Fruit fly (Drosophila melanogaster): ENCODE data around the gene mub.

Gene mub

DNA sequence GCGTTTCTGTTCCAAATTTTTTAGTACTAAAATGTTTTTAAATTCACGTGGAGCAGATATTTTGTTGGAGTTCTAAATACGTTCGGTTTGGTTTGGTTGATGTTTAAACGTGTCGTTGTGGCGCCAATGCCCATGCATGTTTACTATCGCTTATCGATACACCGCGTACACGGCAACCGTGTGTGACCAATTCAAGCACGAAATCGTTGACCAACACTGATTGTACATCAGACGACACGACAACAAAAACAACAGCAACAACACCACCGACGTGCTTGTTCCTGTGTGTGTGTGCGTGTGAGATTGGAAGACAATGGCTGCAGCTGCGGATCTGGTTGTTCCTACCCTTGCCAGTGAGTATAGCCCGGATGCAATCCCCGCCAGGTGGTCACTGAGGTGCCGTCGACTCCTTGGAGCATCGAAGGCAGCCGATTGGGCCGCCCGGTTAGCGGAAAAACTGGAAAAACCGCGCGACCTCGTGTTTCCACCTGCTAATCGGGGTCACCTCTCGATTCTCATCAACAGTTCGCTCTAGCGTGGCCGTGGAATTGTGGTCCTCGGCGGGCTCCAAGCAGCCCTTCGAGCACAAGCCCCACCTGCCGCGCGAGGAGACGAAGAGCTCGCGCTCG is 19.7 kb upstream of the mub start, which contains the start of gene eIF2A (continued):
- TF ChIP-seq nerfin-1 (tag; optimal IDR thresholded peaks at IDR 0.05) (peak; percentile 34), rib (GFP tag; IDR thresholded peaks at IDR 0.05) (peak; percentile 60; the same call in 1 of the 2 replicates), CG7839 (tag; optimal IDR thresholded peaks at IDR 0.05) (peak; percentile 25), CG2116 (GFP tag; optimal IDR thresholded peaks at IDR 0.05) (peak; percentile 100), CG3995 (GFP tag; optimal IDR thresholded peaks at IDR 0.05) (peak; percentile 11), CG2120 (GFP tag; optimal IDR thresholded peaks at IDR 0.05) (peak; percentile 80), Optix (GFP tag; IDR thresholded peaks at IDR 0.05) (peak; percentile 40; the same call in 1 of the 3 replicates), Doc2 (GFP tag; IDR thresholded peaks at IDR 0.05) (no peak), Opbp (GFP tag; IDR thresholded peaks at IDR 0.05; ENCODE audit: partially characterized antibody) (peak; percentile 88), klu (GFP tag; IDR thresholded peaks at IDR 0.05) (no peak), CG11398 (GFP tag; optimal IDR thresholded peaks at IDR 0.05) (peak; percentile 73), Dad (GFP tag; optimal IDR thresholded peaks at IDR 0.05) (peak; percentile 66), lab (GFP tag; optimal IDR thresholded peaks at IDR 0.05) (no peak), btn (GFP tag; optimal IDR thresholded peaks at IDR 0.05) (no peak), CG10565 (GFP tag; optimal IDR thresholded peaks at IDR 0.05) (no peak), Abd-B (GFP tag; optimal IDR thresholded peaks at IDR 0.05) (no peak), HLH54F (GFP tag; optimal IDR thresholded peaks at IDR 0.05) (peak; percentile 77), Stat92E (GFP tag; optimal IDR thresholded peaks at IDR 0.05) (no peak), NC2β (GFP tag; optimal IDR thresholded peaks at IDR 0.05) (peak; percentile 66), CG17802 (tag; optimal IDR thresholded peaks at IDR 0.05) (peak; percentile 17), CG18599 (GFP tag; optimal IDR thresholded peaks at IDR 0.05) (no peak), CG10979 (tag; optimal IDR thresholded peaks at IDR 0.05) (peak; percentile 44), Atf6 (GFP tag; IDR thresholded peaks at IDR 0.05) (peak; percentile 68; the same call in 1 of the 2 replicates), MESR4 (GFP tag; optimal IDR thresholded peaks at IDR 0.05) (peak; percentile 99), sr (GFP tag; IDR thresholded peaks at IDR 0.05) (no peak; the same call in 2 of the 3 replicates), lov (optimal IDR thresholded peaks at IDR 0.05) (no peak), lov (GFP tag; IDR thresholded peaks at IDR 0.05) (peak; percentile 73; the same call in 1 of the 3 replicates), bowl (GFP tag; IDR thresholded peaks at IDR 0.05) (no peak), z (GFP tag; IDR thresholded peaks at IDR 0.05) (no peak), Camta (GFP tag; optimal IDR thresholded peaks at IDR 0.05) (no peak), CG32772 (GFP tag; IDR thresholded peaks at IDR 0.05) (0 out of 2 replicates have a peak, but pooled peaks have one; percentile 22), sd (tag; optimal IDR thresholded peaks at IDR 0.05) (no peak), CG11093 (GFP tag; IDR thresholded peaks at IDR 0.05) (no peak), CG3281 (GFP tag; optimal IDR thresholded peaks at IDR 0.05) (peak; percentile 50), ERR (GFP tag; optimal IDR thresholded peaks at IDR 0.05) (peak; percentile 77), pum (GFP tag; optimal IDR thresholded peaks at IDR 0.05) (peak; percentile 23), CG5953 (GFP tag; IDR thresholded peaks at IDR 0.05) (no peak), schlank (tag; optimal IDR thresholded peaks at IDR 0.05) (peak; percentile 36), bigmax (GFP tag; optimal IDR thresholded peaks at IDR 0.05) (peak; percentile 46), crol (GFP tag; IDR thresholded peaks at IDR 0.05) (no peak), MTF-1 (GFP tag; optimal IDR thresholded peaks at IDR 0.05; ENCODE audit: borderline replicate concordance) (no peak), CG33213 (GFP tag; optimal IDR thresholded peaks at IDR 0.05) (peak; percentile 85), CG11247 (GFP tag; IDR thresholded peaks at IDR 0.05) (peak; percentile 74), ssp (GFP tag; IDR thresholded peaks at IDR 0.05) (no peak), CG30403 (GFP tag; optimal IDR thresholded peaks at IDR 0.05) (peak; percentile 56), CG4854 (GFP tag; optimal IDR thresholded peaks at IDR 0.05) (peak; percentile 36), CG13296 (GFP tag; optimal IDR thresholded peaks at IDR 0.05) (peak; percentile 51), sc (optimal IDR thresholded peaks at IDR 0.05) (no peak), sc (GFP tag; optimal IDR thresholded peaks at IDR 0.05) (no peak), oc (tag; optimal IDR thresholded peaks at IDR 0.05) (no peak)

Data from whole organism, embryonic.